Worm (Caenorhabditis elegans) whole organism, L1 larva: ENCODE measurements around the gene elpc-4.
A peak's percentile ranks its signal among the peaks of the same experiment; 100 is the strongest.

Experiments used
- C16A3.4 ChIP-seq: fragments of 150-350 bp; optimal IDR thresholded peaks from 2 replicates; lab custom pipeline; 2014; ENCODE audit warnings: missing biosample characterization, missing genetic modification characterization
- C34B4.2 ChIP-seq: sonication (generic microtip); optimal IDR thresholded peaks from 2 replicates; lab custom pipeline; 2017; ENCODE audit warnings: mild to moderate bottlenecking, missing genetic modification characterization, missing compliant biosample characterization
- Y116A8C.19 ChIP-seq: sonication (generic microtip); optimal IDR thresholded peaks from 2 replicates; lab custom pipeline; 2016; ENCODE audit warnings: missing compliant biosample characterization, missing genetic modification characterization, borderline replicate concordance
- alr-1 ChIP-seq: fragments of 200-800 bp; sonication (Bioruptor generic); optimal IDR thresholded peaks from 2 replicates; lab custom pipeline; 2018; ENCODE audit warnings: borderline replicate concordance, mild to moderate bottlenecking, missing genetic modification characterization, missing compliant biosample characterization
- blmp-1 ChIP-seq: fragments of 150-350 bp; optimal IDR thresholded peaks from 2 replicates; lab custom pipeline; 2014; ENCODE audit warnings: missing biosample characterization, missing genetic modification characterization
- ceh-82 ChIP-seq, 3 experiments: fragments of 150-350 bp in 1 of 3; sonication (generic microtip) in 2 of 3; optimal IDR thresholded peaks; 2 replicates each; lab custom pipeline; 2014 to 2017; ENCODE audit warnings: missing biosample characterization in 3 of 3, missing genetic modification characterization in 3 of 3
- ces-1 ChIP-seq: fragments of 150-350 bp; optimal IDR thresholded peaks from 2 replicates; lab custom pipeline; 2014; ENCODE audit warnings: missing biosample characterization, missing genetic modification reagents, missing genetic modification characterization
- dpl-1 ChIP-seq, 3 experiments: fragments of 150-350 bp in 2 of 3; sonication (generic microtip) in 1 of 3; optimal IDR thresholded peaks; 2 replicates each; lab custom pipeline; 2014 to 2017; ENCODE audit warnings: missing biosample characterization in 3 of 3, missing genetic modification characterization in 3 of 3, missing genetic modification reagents in 3 of 3
- efl-1 ChIP-seq, 4 experiments: fragments of 150-350 bp; optimal IDR thresholded peaks in 3 of 4; peaks in 1 of 4; 1 replicate in 1 of 4; 2 replicates in 3 of 4; lab custom pipeline; 2014; ENCODE audit warnings: missing biosample characterization in 2 of 4, missing genetic modification characterization in 2 of 4, missing genetic modification reagents in 2 of 4
- egl-27 ChIP-seq, 2 experiments: fragments of 150-350 bp in 1 of 2; sonication (generic microtip); optimal IDR thresholded peaks; 3 replicates each; lab custom pipeline; 2017 to 2018; ENCODE audit warnings: missing biosample characterization in 2 of 2, missing genetic modification characterization in 2 of 2, missing genetic modification reagents in 2 of 2
- elt-2 ChIP-seq: sonication (generic microtip); optimal IDR thresholded peaks from 2 replicates; lab custom pipeline; 2016; ENCODE audit warnings: missing genetic modification characterization, mild to moderate bottlenecking, inconsistent platforms, missing compliant biosample characterization, missing genetic modification reagents
- elt-3 ChIP-seq, 6 experiments: fragments of 150-350 bp in 1 of 6; sonication (generic microtip); optimal IDR thresholded peaks; 2 replicates each; lab custom pipeline; 2017 to 2018; ENCODE audit warnings: missing biosample characterization in 6 of 6, missing genetic modification characterization in 6 of 6, inconsistent platforms in 1 of 6
- fkh-4 ChIP-seq: sonication (generic microtip); optimal IDR thresholded peaks from 2 replicates; lab custom pipeline; 2016; ENCODE audit warnings: missing compliant biosample characterization, missing genetic modification characterization, borderline replicate concordance
- fkh-8 ChIP-seq: sonication (generic microtip); optimal IDR thresholded peaks from 2 replicates; lab custom pipeline; 2016; ENCODE audit warnings: mild to moderate bottlenecking, missing genetic modification characterization, missing compliant biosample characterization
- fos-1 ChIP-seq: fragments of 150-350 bp; optimal IDR thresholded peaks from 2 replicates; lab custom pipeline; 2014; ENCODE audit warnings: missing biosample characterization, missing genetic modification characterization
- hlh-17 ChIP-seq: fragments of 200-800 bp; sonication (Bioruptor generic); optimal IDR thresholded peaks from 2 replicates; lab custom pipeline; 2018; ENCODE audit warnings: missing genetic modification characterization, mild to moderate bottlenecking, missing compliant biosample characterization, moderate library complexity, borderline replicate concordance
- irx-1 ChIP-seq: sonication (generic microtip); optimal IDR thresholded peaks from 2 replicates; lab custom pipeline; 2016; ENCODE audit warnings: missing genetic modification characterization, missing compliant biosample characterization
- isw-1 ChIP-seq: fragments of 200-800 bp; sonication (Bioruptor generic); IDR thresholded peaks from 2 replicates; pipeline ENCODE4 v1.3.6; 2022; ENCODE audit warnings: missing genetic modification characterization, missing compliant biosample characterization
- jun-1 ChIP-seq: fragments of 150-350 bp; optimal IDR thresholded peaks from 2 replicates; lab custom pipeline; 2014; ENCODE audit warnings: missing biosample characterization, missing genetic modification reagents, missing genetic modification characterization
- lin-39 ChIP-seq: fragments of 150-350 bp; optimal IDR thresholded peaks from 2 replicates; lab custom pipeline; 2014; ENCODE audit warnings: missing biosample characterization, missing genetic modification reagents, missing genetic modification characterization
- mab-9 ChIP-seq: fragments of 200-800 bp; sonication (Bioruptor generic); IDR thresholded peaks from 2 replicates; pipeline ENCODE4 v1.3.6; 2022; ENCODE audit warnings: missing genetic modification reagents, missing genetic modification characterization, missing compliant biosample characterization
- mep-1 ChIP-seq: fragments of 150-350 bp; optimal IDR thresholded peaks from 2 replicates; lab custom pipeline; 2014; ENCODE audit warnings: missing biosample characterization, missing genetic modification characterization
- nhr-11 ChIP-seq: fragments of 150-350 bp; optimal IDR thresholded peaks from 2 replicates; lab custom pipeline; 2014; ENCODE audit warnings: missing biosample characterization, missing genetic modification characterization
- nhr-47 ChIP-seq: sonication (generic microtip); optimal IDR thresholded peaks from 2 replicates; lab custom pipeline; 2016; ENCODE audit warnings: mild to moderate bottlenecking, missing genetic modification characterization, moderate library complexity, missing compliant biosample characterization
- nhr-71 ChIP-seq: sonication (generic microtip); optimal IDR thresholded peaks from 2 replicates; lab custom pipeline; 2016; ENCODE audit warnings: mild to moderate bottlenecking, missing genetic modification characterization, moderate library complexity, missing compliant biosample characterization
- nhr-90 ChIP-seq: sonication (generic microtip); optimal IDR thresholded peaks from 2 replicates; lab custom pipeline; 2016; ENCODE audit warnings: mild to moderate bottlenecking, missing genetic modification characterization, missing compliant biosample characterization; ENCODE audit not compliant: poor library complexity
- snpc-4 ChIP-seq: fragments of 150-350 bp; optimal IDR thresholded peaks from 2 replicates; lab custom pipeline; 2014; ENCODE audit warnings: missing biosample characterization, missing genetic modification characterization
- snu-23 ChIP-seq: sonication (generic microtip); optimal IDR thresholded peaks from 2 replicates; lab custom pipeline; 2016; ENCODE audit warnings: missing genetic modification characterization, missing compliant biosample characterization
- sox-4 ChIP-seq: sonication (generic microtip); optimal IDR thresholded peaks from 2 replicates; lab custom pipeline; 2016; ENCODE audit warnings: missing genetic modification characterization, missing compliant biosample characterization
- sup-37 ChIP-seq: fragments of 200-800 bp; sonication (Bioruptor generic); optimal IDR thresholded peaks from 2 replicates; lab custom pipeline; 2018; ENCODE audit warnings: mild to moderate bottlenecking, missing genetic modification characterization, missing compliant biosample characterization
- tbx-2 ChIP-seq: sonication (generic microtip); optimal IDR thresholded peaks from 2 replicates; lab custom pipeline; 2016; ENCODE audit warnings: missing genetic modification characterization, missing compliant biosample characterization
- unc-130 ChIP-seq: fragments of 150-350 bp; optimal IDR thresholded peaks from 2 replicates; lab custom pipeline; 2017; ENCODE audit warnings: missing biosample characterization, missing genetic modification characterization, inconsistent platforms
- unc-86 ChIP-seq: sonication (generic microtip); optimal IDR thresholded peaks from 2 replicates; lab custom pipeline; 2016; ENCODE audit warnings: missing genetic modification characterization, missing compliant biosample characterization
- unc-98 ChIP-seq: fragments of 200-800 bp; sonication (Bioruptor generic); IDR thresholded peaks from 2 replicates; pipeline ENCODE4 v1.3.6; 2022; ENCODE audit warnings: missing genetic modification characterization, missing compliant biosample characterization
- ztf-4 ChIP-seq: fragments of 150-350 bp; optimal IDR thresholded peaks from 2 replicates; lab custom pipeline; 2014; ENCODE audit warnings: missing biosample characterization, missing genetic modification characterization

The elpc-4 gene

ce11 chrIV:7985737-7986136 is 31.1 kb upstream of the elpc-4 start:
- TF ChIP-seq alr-1 (tag; lab: Kevin White, UChicago) = no peak
- TF ChIP-seq elt-3 (tag; optimal IDR thresholded peaks at IDR 0.05; lab: Kevin White, UChicago) = peak in 5 of 6 experiments; percentile 31 to 99 (median 85)
- TF ChIP-seq nhr-47 (tag; lab: Kevin White, UChicago) = no peak
- no peak for TF ChIP-seq unc-98
- TF ChIP-seq snpc-4 = no peak
- no peak for TF ChIP-seq egl-27 (tag; optimal IDR thresholded peaks at IDR 0.05; lab: Kevin White, UChicago)
- no peak for TF ChIP-seq nhr-90 (tag; lab: Kevin White, UChicago)
- peak; percentile 2 for TF ChIP-seq elt-2 (tag; lab: Kevin White, UChicago)
- TF ChIP-seq fkh-8 (tag; lab: Kevin White, UChicago) = no peak
- TF ChIP-seq mab-9 = no peak
- TF ChIP-seq tbx-2 = no peak
- no peak for TF ChIP-seq fos-1 (tag; lab: Kevin White, UChicago)
- TF ChIP-seq blmp-1 (tag; lab: Kevin White, UChicago) = peak; percentile 55
- no peak for TF ChIP-seq ces-1
- TF ChIP-seq mep-1 (tag; lab: Kevin White, UChicago) = no peak
- no peak for TF ChIP-seq C34B4.2
- no peak for TF ChIP-seq hlh-17 (GFP tag; lab: Kevin White, UChicago)

DNA sequence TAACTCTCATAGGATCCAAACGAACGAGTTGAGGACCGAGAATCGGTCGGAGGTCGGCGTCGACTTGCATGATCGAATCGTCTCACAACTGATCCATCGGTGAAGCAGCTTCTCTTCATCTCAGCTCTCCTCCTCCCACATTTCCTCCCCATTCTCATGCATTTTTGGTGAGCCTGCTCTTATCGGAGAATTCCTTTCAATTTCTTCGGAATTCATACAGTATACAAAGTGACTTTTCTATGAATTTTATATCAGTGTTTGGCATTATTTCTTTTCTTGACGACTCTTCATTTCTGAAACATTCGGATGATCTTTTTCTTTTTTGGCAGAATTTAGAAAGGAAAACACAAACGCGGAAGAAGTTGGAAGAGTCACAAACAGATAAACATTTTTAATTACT is 29.7 kb upstream of the elpc-4 start, which contains the start of gene mec-17:
mec-17 (minus strand) TSS at position 101 of the 400 bp plus-strand sequence.
- TF ChIP-seq unc-130 (tag; lab: Kevin White, UChicago) = no peak
- no peak for TF ChIP-seq irx-1 (tag; lab: Kevin White, UChicago)
- no peak for TF ChIP-seq fkh-8 (tag; lab: Kevin White, UChicago)
- TF ChIP-seq dpl-1 (GFP tag; optimal IDR thresholded peaks at IDR 0.05; lab: Kevin White, UChicago) = no peak
- no peak for TF ChIP-seq ztf-4 (tag; lab: Kevin White, UChicago)
- no peak for TF ChIP-seq lin-39 (tag; lab: Kevin White, UChicago)
- no peak for TF ChIP-seq Y116A8C.19 (tag; lab: Kevin White, UChicago)
- TF ChIP-seq isw-1 = no peak
- no peak for TF ChIP-seq nhr-71 (tag; lab: Kevin White, UChicago)
- no peak for TF ChIP-seq fkh-4 (tag; lab: Kevin White, UChicago)
- no peak for TF ChIP-seq hlh-17 (GFP tag; lab: Kevin White, UChicago)

ce11 chrIV:7988385-7988784 is 28.4 kb upstream of the elpc-4 start, which contains the start of gene col-115:
Gene col-115 (plus strand): TSS chrIV:7988685.
- no peak for TF ChIP-seq ceh-82 (tag; optimal IDR thresholded peaks at IDR 0.05; lab: Kevin White, UChicago)
- no peak for TF ChIP-seq unc-86 (tag; lab: Kevin White, UChicago)
- no peak for TF ChIP-seq sup-37 (GFP tag; lab: Kevin White, UChicago)
- no peak for TF ChIP-seq sox-4 (tag; lab: Kevin White, UChicago)
- TF ChIP-seq jun-1 (tag; lab: Kevin White, UChicago) = no peak
- no peak for TF ChIP-seq snu-23
- TF ChIP-seq nhr-11 = no peak
- TF ChIP-seq C16A3.4 = no peak
- no peak for TF ChIP-seq nhr-90 (tag; lab: Kevin White, UChicago)

- no peak for TF ChIP-seq irx-1 (tag; lab: Kevin White, UChicago)
- TF ChIP-seq efl-1 (optimal IDR thresholded peaks at IDR 0.05; lab: Kevin White, UChicago) = no peak
- TF ChIP-seq efl-1 (GFP tag; optimal IDR thresholded peaks at IDR 0.05 in 1 of 2; lab: Kevin White, UChicago) = peak in 1 of 2 experiments; percentile 51
- TF ChIP-seq, all 84 proteins: peak for 1
These were observed 22.1 kb upstream of the elpc-4 start for ce11 chrIV:7994715-7995114.
